Fruit fly (Drosophila melanogaster): ENCODE results near the gene CG14456.
A peak's percentile ranks its signal among the peaks of the same experiment; 100 is the strongest.

Gene CG14456

DNA sequence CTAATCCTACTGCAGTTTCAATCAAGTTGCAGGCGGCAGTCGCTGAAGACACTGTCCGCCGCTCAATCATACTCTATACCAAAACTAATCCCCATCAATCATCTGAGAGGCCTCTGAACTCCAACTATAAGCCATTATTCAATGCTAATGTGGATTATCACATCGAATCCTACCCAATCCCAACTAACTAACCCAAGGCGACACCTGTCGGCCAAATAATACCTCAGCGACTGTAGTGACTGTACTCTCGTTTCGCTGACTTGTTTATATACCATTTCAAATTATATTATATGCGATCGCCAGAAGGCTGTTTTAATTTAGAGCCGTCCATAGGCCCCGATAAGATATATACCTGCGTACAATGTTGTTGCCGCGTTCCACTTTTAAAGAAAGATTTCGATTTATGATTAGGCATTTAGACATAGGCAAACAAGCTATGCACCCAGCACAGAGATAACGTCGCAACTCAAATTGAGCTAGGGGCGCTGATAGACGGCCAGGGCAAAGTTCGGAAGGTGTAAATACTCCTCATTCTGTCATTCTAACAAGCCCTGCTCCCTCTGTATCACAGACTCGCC lies 15.2 kb upstream of the CG14456 start:
- no peak for TF ChIP-seq CG1024 (GFP tag; IDR thresholded peaks at IDR 0.05)
- no peak for TF ChIP-seq row (GFP tag; IDR thresholded peaks at IDR 0.05)
- peak; percentile 84 for TF ChIP-seq CTCF (GFP tag; optimal IDR thresholded peaks at IDR 0.05)
- TF ChIP-seq nerfin-2 (GFP tag; IDR thresholded peaks at IDR 0.05; ENCODE audit: partially characterized antibody): no peak
- TF ChIP-seq hkb (optimal IDR thresholded peaks at IDR 0.05): no peak
- TF ChIP-seq hkb (GFP tag; IDR thresholded peaks at IDR 0.05): no peak
- TF ChIP-seq tin (GFP tag; optimal IDR thresholded peaks at IDR 0.05): no peak
- peak; percentile 57 for TF ChIP-seq sug (tag; optimal IDR thresholded peaks at IDR 0.05)
- TF ChIP-seq CG8281 (tag; optimal IDR thresholded peaks at IDR 0.05): peak; percentile 47
- no peak for TF ChIP-seq yki (optimal IDR thresholded peaks at IDR 0.05)
- peak; percentile 1 for TF ChIP-seq BtbVII (GFP tag; optimal IDR thresholded peaks at IDR 0.05)
- TF ChIP-seq lab (GFP tag; optimal IDR thresholded peaks at IDR 0.05): peak; percentile 41
- TF ChIP-seq HmgZ (tag; optimal IDR thresholded peaks at IDR 0.05): peak; percentile 30
- no peak for TF ChIP-seq Gug (GFP tag; IDR thresholded peaks at IDR 0.05)
- TF ChIP-seq grn (GFP tag; optimal IDR thresholded peaks at IDR 0.05): peak; percentile 96
- TF ChIP-seq shn (GFP tag; optimal IDR thresholded peaks at IDR 0.05): no peak
- TF ChIP-seq Hr78 (GFP tag; optimal IDR thresholded peaks at IDR 0.05): peak in 1 of 2 experiments; percentile 68
- no peak for TF ChIP-seq jumu (GFP tag; optimal IDR thresholded peaks at IDR 0.05)
- no peak for TF ChIP-seq Ssrp (tag; optimal IDR thresholded peaks at IDR 0.05)
- no peak for TF ChIP-seq eve (GFP tag; optimal IDR thresholded peaks at IDR 0.05)
- no peak for TF ChIP-seq CG18262 (tag; optimal IDR thresholded peaks at IDR 0.05)
- TF ChIP-seq corto (GFP tag; optimal IDR thresholded peaks at IDR 0.05): no peak
- TF ChIP-seq MTF-1 (GFP tag; optimal IDR thresholded peaks at IDR 0.05; ENCODE audit: borderline replicate concordance): no peak
- TF ChIP-seq CG3065 (GFP tag; optimal IDR thresholded peaks at IDR 0.05): no peak
- TF ChIP-seq E2f1 (GFP tag; IDR thresholded peaks at IDR 0.05): no peak
- no peak for TF ChIP-seq chif (GFP tag; optimal IDR thresholded peaks at IDR 0.05)
- TF ChIP-seq Ets97D (GFP tag; optimal IDR thresholded peaks at IDR 0.05): no peak
- TF ChIP-seq HLH4C (GFP tag; IDR thresholded peaks at IDR 0.05; ENCODE audit: partially characterized antibody): no peak
- no peak for TF ChIP-seq CG8478 (optimal IDR thresholded peaks at IDR 0.05)
- TF ChIP-seq Kr (GFP tag; optimal IDR thresholded peaks at IDR 0.05): no peak
- peak; percentile 42; the same call in 1 of the 2 replicates for TF ChIP-seq CG4360 (GFP tag; IDR thresholded peaks at IDR 0.05)
- no peak for TF ChIP-seq CG8089 (GFP tag; optimal IDR thresholded peaks at IDR 0.05)
- no peak for TF ChIP-seq CG32772 (GFP tag; IDR thresholded peaks at IDR 0.05)
- TF ChIP-seq CG6791 (GFP tag; IDR thresholded peaks at IDR 0.05; ENCODE audit: partially characterized antibody): no peak
- peak; percentile 89 for TF ChIP-seq exex (tag; optimal IDR thresholded peaks at IDR 0.05)
- peak; percentile 58 for TF ChIP-seq sd (tag; optimal IDR thresholded peaks at IDR 0.05)
- no peak for TF ChIP-seq Atf-2 (GFP tag; optimal IDR thresholded peaks at IDR 0.05)
- TF ChIP-seq CG8290 (GFP tag; optimal IDR thresholded peaks at IDR 0.05): no peak
- TF ChIP-seq CG8290 (tag; optimal IDR thresholded peaks at IDR 0.05): no peak
- no peak for TF ChIP-seq HHEX (GFP tag; optimal IDR thresholded peaks at IDR 0.05)
- TF ChIP-seq tgo (GFP tag; IDR thresholded peaks at IDR 0.05): no peak
- peak; percentile 25; the same call in 1 of the 2 replicates for TF ChIP-seq GATAe (GFP tag; conservative IDR thresholded peaks at IDR 0.05)
- no peak for TF ChIP-seq ind (GFP tag; optimal IDR thresholded peaks at IDR 0.05)
- TF ChIP-seq kah (GFP tag; optimal IDR thresholded peaks at IDR 0.05): no peak
- TF ChIP-seq gfzf (GFP tag; optimal IDR thresholded peaks at IDR 0.05): no peak
- no peak for TF ChIP-seq croc (GFP tag; conservative IDR thresholded peaks at IDR 0.05)
- peak; percentile 36 for TF ChIP-seq Med (GFP tag)
- TF ChIP-seq seq (GFP tag; IDR thresholded peaks at IDR 0.05): no peak
- TF ChIP-seq CG34376 (GFP tag; optimal IDR thresholded peaks at IDR 0.05): peak; percentile 55
- peak; percentile 39 for TF ChIP-seq CG10543 (GFP tag; optimal IDR thresholded peaks at IDR 0.05)
- TF ChIP-seq CG8765 (GFP tag; IDR thresholded peaks at IDR 0.05): no peak
- TF ChIP-seq Vsx1 (GFP tag; optimal IDR thresholded peaks at IDR 0.05): peak; percentile 4
- TF ChIP-seq CG3847 (GFP tag; IDR thresholded peaks at IDR 0.05): no peak
